Fruit fly (Drosophila melanogaster) whole organism, embryonic: Measurements from ENCODE around the gene GlyRS.

ENCODE experiments used
- BEAF-32 ChIP-seq: fragments of 200-800 bp; sonication (Bioruptor generic); optimal IDR thresholded peaks from 3 replicates; lab custom pipeline; 2017; ENCODE audit warnings: missing biosample characterization, missing genetic modification characterization, mild to moderate bottlenecking, moderate library complexity, missing genetic modification reagents
- CG14667 ChIP-seq: fragments of 200-800 bp; sonication (Bioruptor generic); IDR thresholded peaks from 2 replicates; pipeline ENCODE4 v1.3.6; 2022; ENCODE audit warnings: missing biosample characterization, missing genetic modification characterization
- CG17612 ChIP-seq: fragments of 200-800 bp; sonication (Bioruptor generic); IDR thresholded peaks from 2 replicates; pipeline ENCODE4 v1.3.6; 2022; ENCODE audit warnings: missing biosample characterization, missing genetic modification characterization
- CG43689 ChIP-seq: fragments of 200-800 bp; sonication (Bioruptor generic); IDR thresholded peaks from 2 replicates; pipeline ENCODE4 v1.3.6; 2022; ENCODE audit warnings: missing biosample characterization, missing genetic modification characterization
- E2f1 ChIP-seq: fragments of 200-800 bp; sonication (Bioruptor generic); IDR thresholded peaks from 2 replicates; pipeline ENCODE4 v1.3.6; 2022; ENCODE audit warnings: missing biosample characterization, missing genetic modification characterization
- Hr51 ChIP-seq, 2 experiments: fragments of 200-800 bp; sonication (Bioruptor generic); optimal IDR thresholded peaks; 2 replicates in 1 of 2; 3 replicates in 1 of 2; lab custom pipeline; 2016 to 2018; ENCODE audit warnings: missing biosample characterization in 2 of 2, missing genetic modification characterization in 2 of 2, mild to moderate bottlenecking in 1 of 2, moderate library complexity in 1 of 2
- NFAT ChIP-seq: fragments of 200-800 bp; sonication (Bioruptor generic); IDR thresholded peaks from 2 replicates; pipeline ENCODE4 v1.3.6; 2022; ENCODE audit warnings: missing biosample characterization, missing genetic modification characterization
- Ravus ChIP-seq: fragments of 200-800 bp; sonication (Bioruptor generic); IDR thresholded peaks from 2 replicates; pipeline ENCODE4 v1.3.6; 2022; ENCODE audit warnings: missing biosample characterization, missing genetic modification characterization
- chm ChIP-seq: fragments of 200-800 bp; sonication (Bioruptor generic); IDR thresholded peaks from 2 replicates; pipeline ENCODE4 v1.3.6; 2022; ENCODE audit warnings: missing biosample characterization, missing genetic modification characterization
- disco-r ChIP-seq: fragments of 200-800 bp; sonication (Bioruptor generic); optimal IDR thresholded peaks from 2 replicates; lab custom pipeline; 2016; ENCODE audit warnings: missing biosample characterization, missing genetic modification characterization
- gt ChIP-seq: fragments of 200-800 bp; sonication (Bioruptor generic); IDR thresholded peaks from 2 replicates; pipeline ENCODE4 v1.3.6; 2022; ENCODE audit warnings: missing biosample characterization, missing genetic modification characterization
- lilli ChIP-seq: fragments of 200-800 bp; sonication (Bioruptor generic); optimal IDR thresholded peaks from 3 replicates; lab custom pipeline; 2016; ENCODE audit warnings: missing biosample characterization, missing genetic modification characterization
- phol ChIP-seq: fragments of 200-800 bp; sonication (Bioruptor generic); optimal IDR thresholded peaks from 3 replicates; lab custom pipeline; 2018; ENCODE audit warnings: missing biosample characterization, mild to moderate bottlenecking, missing genetic modification characterization, moderate library complexity

dm6 chr3L:15054477-15054876, 40.5 kb upstream of the GlyRS start, which contains the start of gene EAChm:
- no peak for TF ChIP-seq BEAF-32
- no peak for TF ChIP-seq CG17612 (GFP tag; lab: Robert Waterston, UW)
- TF ChIP-seq E2f1 (GFP tag; lab: Robert Waterston, UW), result no peak
- TF ChIP-seq lilli (GFP tag; lab: Kevin White, UChicago), result no peak
- TF ChIP-seq gt (GFP tag; lab: Robert Waterston, UW), result no peak
- TF ChIP-seq chm (GFP tag; lab: Robert Waterston, UW), result no peak
- TF ChIP-seq NFAT, result no peak
- TF ChIP-seq Ravus (GFP tag; lab: Robert Waterston, UW), result no peak
- TF ChIP-seq CG14667 (GFP tag; lab: Robert Waterston, UW), result no peak
- no peak for TF ChIP-seq Hr51 (GFP tag; optimal IDR thresholded peaks at IDR 0.05; lab: Kevin White, UChicago)
- no peak for TF ChIP-seq disco-r (GFP tag; lab: Kevin White, UChicago)
- TF ChIP-seq CG43689 (GFP tag; lab: Robert Waterston, UW), result no peak
- no peak for TF ChIP-seq phol (tag; lab: Kevin White, UChicago)
